Fruit fly (Drosophila melanogaster): ENCODE data around the gene msl-1.
A peak's percentile ranks its signal among the peaks of the same experiment; 100 is the strongest.

The msl-1 gene

dm6 chr2L:18689376-18689775 lies 776 bp upstream of the msl-1 start, which contains the start of gene CG10336 (continued):
- TF ChIP-seq tap (tag; optimal IDR thresholded peaks at IDR 0.05) (no peak), CG14965 (GFP tag; optimal IDR thresholded peaks at IDR 0.05; ENCODE audit: borderline replicate concordance) (no peak), Tbp (GFP tag; optimal IDR thresholded peaks at IDR 0.05) (no peak), CG11696 (GFP tag; IDR thresholded peaks at IDR 0.05) (no peak), Ets97D (GFP tag; optimal IDR thresholded peaks at IDR 0.05) (peak; percentile 9), bowl (GFP tag; IDR thresholded peaks at IDR 0.05) (no peak), CG14050 (GFP tag; IDR thresholded peaks at IDR 0.05) (no peak), CG2129 (GFP tag; IDR thresholded peaks at IDR 0.05; ENCODE audit: partially characterized antibody) (peak; percentile 42), Bgb (GFP tag; IDR thresholded peaks at IDR 0.05; ENCODE audit: partially characterized antibody) (peak; percentile 19; the same call in 1 of the 2 replicates), tin (GFP tag; optimal IDR thresholded peaks at IDR 0.05) (no peak), Opbp (GFP tag; IDR thresholded peaks at IDR 0.05; ENCODE audit: partially characterized antibody) (peak; percentile 36; the same call in 1 of the 3 replicates), knrl (GFP tag; IDR thresholded peaks at IDR 0.05; ENCODE audit: partially characterized antibody) (peak; percentile 52), gem (tag; optimal IDR thresholded peaks at IDR 0.05) (no peak), Sin3A (optimal IDR thresholded peaks at IDR 0.05) (peak; percentile 49), CG15696 (tag; optimal IDR thresholded peaks at IDR 0.05) (no peak), Hr3 (GFP tag; optimal IDR thresholded peaks at IDR 0.05) (no peak), CG2120 (GFP tag; optimal IDR thresholded peaks at IDR 0.05) (peak; percentile 18), CG2116 (GFP tag; optimal IDR thresholded peaks at IDR 0.05) (peak; percentile 60), Dip3 (GFP tag; optimal IDR thresholded peaks at IDR 0.05) (no peak), Adf1 (GFP tag; IDR thresholded peaks at IDR 0.05) (no peak), CG33213 (GFP tag; optimal IDR thresholded peaks at IDR 0.05) (no peak), Dref (GFP tag; IDR thresholded peaks at IDR 0.05) (peak; percentile 34; the same call in 1 of the 2 replicates), CG16813 (GFP tag; IDR thresholded peaks at IDR 0.05; ENCODE audit: partially characterized antibody) (peak; percentile 49), nerfin-2 (GFP tag; IDR thresholded peaks at IDR 0.05; ENCODE audit: partially characterized antibody) (no peak), chn (GFP tag; optimal IDR thresholded peaks at IDR 0.05) (no peak), CG11247 (GFP tag; IDR thresholded peaks at IDR 0.05) (no peak), Antp (GFP tag; optimal IDR thresholded peaks at IDR 0.05) (no peak), CG6791 (GFP tag; IDR thresholded peaks at IDR 0.05; ENCODE audit: partially characterized antibody) (peak; percentile 56; the same call in 2 of the 3 replicates), sens (GFP tag) (no peak), CG14860 (GFP tag; IDR thresholded peaks at IDR 0.05; ENCODE audit: partially characterized antibody) (no peak; the same call in 2 of the 3 replicates), unc-4 (GFP tag; IDR thresholded peaks at IDR 0.05; ENCODE audit: partially characterized antibody) (peak; percentile 39; the same call in 1 of the 2 replicates), Rfx (GFP tag; IDR thresholded peaks at IDR 0.05) (peak; percentile 18; the same call in 1 of the 2 replicates), HmgZ (tag; optimal IDR thresholded peaks at IDR 0.05) (peak; percentile 6)

- TF ChIP-seq CG10267 (tag; optimal IDR thresholded peaks at IDR 0.05) (no peak), Opbp (GFP tag; IDR thresholded peaks at IDR 0.05; ENCODE audit: partially characterized antibody) (0 out of 3 replicates have a peak, but pooled peaks have one; percentile 11), prd (optimal IDR thresholded peaks at IDR 0.05) (no peak), prd (GFP tag; IDR thresholded peaks at IDR 0.05) (0 out of 3 replicates have a peak, but pooled peaks have one; percentile 5), abd-A (tag; optimal IDR thresholded peaks at IDR 0.05) (no peak), sr (GFP tag; IDR thresholded peaks at IDR 0.05) (no peak), Med (GFP tag) (peak; percentile 20)
Measured at dm6 chr2L:18687827-18688226, 773 bp downstream of the msl-1 start.

dm6 chr2L:18681903-18682302 lies 6.7 kb downstream of the msl-1 start, which contains the start of gene tos:
Gene tos (minus strand): TSS chr2L:18682075.
- TF ChIP-seq btn (GFP tag; optimal IDR thresholded peaks at IDR 0.05) (no peak), stwl (tag; optimal IDR thresholded peaks at IDR 0.05) (peak; percentile 92), crc (GFP tag; optimal IDR thresholded peaks at IDR 0.05) (no peak), D19B (GFP tag; optimal IDR thresholded peaks at IDR 0.05) (no peak), oc (tag; optimal IDR thresholded peaks at IDR 0.05) (no peak), Xrp1 (GFP tag; IDR thresholded peaks at IDR 0.05) (no peak), Sry-β (GFP tag; optimal IDR thresholded peaks at IDR 0.05) (no peak), dmrt99B (tag; optimal IDR thresholded peaks at IDR 0.05) (no peak), CG34224 (GFP tag; IDR thresholded peaks at IDR 0.05; ENCODE audit: partially characterized antibody) (no peak), MESR4 (GFP tag; optimal IDR thresholded peaks at IDR 0.05) (peak; percentile 21), ranshi (GFP tag; IDR thresholded peaks at IDR 0.05) (no peak), CkIIα-i1 (GFP tag; IDR thresholded peaks at IDR 0.05) (no peak)
